Fruit fly (Drosophila melanogaster) whole organism, embryonic: ENCODE measurements around the gene CG1785.

Experiments
- Atf6 ChIP-seq: fragments of 200-800 bp; sonication (Bioruptor generic); IDR thresholded peaks from 2 replicates; pipeline ENCODE4 v1.3.6; 2022; ENCODE audit warnings: missing biosample characterization, missing genetic modification characterization
- BEAF-32 ChIP-seq: fragments of 200-800 bp; sonication (Bioruptor generic); optimal IDR thresholded peaks from 3 replicates; lab custom pipeline; 2017; ENCODE audit warnings: missing biosample characterization, missing genetic modification characterization, mild to moderate bottlenecking, moderate library complexity, missing genetic modification reagents
- CG10209 ChIP-seq: fragments of 200-800 bp; sonication (Bioruptor generic); optimal IDR thresholded peaks from 3 replicates; lab custom pipeline; 2017; ENCODE audit warnings: missing biosample characterization, mild to moderate bottlenecking, missing genetic modification characterization, missing genetic modification reagents
- CG10543 ChIP-seq: fragments of 200-800 bp; sonication (Bioruptor generic); optimal IDR thresholded peaks from 3 replicates; lab custom pipeline; 2017; ENCODE audit warnings: missing biosample characterization, mild to moderate bottlenecking, missing genetic modification characterization, moderate library complexity
- CG13424 ChIP-seq: fragments of 200-800 bp; sonication (Bioruptor generic); optimal IDR thresholded peaks from 2 replicates; lab custom pipeline; 2019; ENCODE audit warnings: missing biosample characterization, mild to moderate bottlenecking, missing genetic modification characterization, moderate library complexity
- CG13894 ChIP-seq: fragments of 200-800 bp; sonication (Bioruptor generic); optimal IDR thresholded peaks from 3 replicates; lab custom pipeline; 2018; ENCODE audit warnings: missing biosample characterization, mild to moderate bottlenecking, missing genetic modification characterization, moderate library complexity
- CG1832 ChIP-seq: fragments of 200-800 bp; sonication (Bioruptor generic); optimal IDR thresholded peaks from 2 replicates; lab custom pipeline; 2017; ENCODE audit warnings: missing biosample characterization, mild to moderate bottlenecking, missing genetic modification characterization, inconsistent platforms
- CG2116 ChIP-seq: fragments of 200-800 bp; sonication (Bioruptor generic); optimal IDR thresholded peaks from 3 replicates; lab custom pipeline; 2018; ENCODE audit warnings: missing biosample characterization, mild to moderate bottlenecking, missing genetic modification characterization
- CG30020 ChIP-seq: fragments of 200-800 bp; optimal IDR thresholded peaks from 2 replicates; lab custom pipeline; 2019; ENCODE audit warnings: missing biosample characterization, mild to moderate bottlenecking, missing genetic modification characterization, moderate library complexity
- CG34422 ChIP-seq: fragments of 200-800 bp; sonication (Bioruptor generic); IDR thresholded peaks from 3 replicates; pipeline ENCODE4 v1.3.6; 2022; ENCODE audit warnings: missing biosample characterization, missing genetic modification characterization
- CG42726 ChIP-seq: fragments of 200-800 bp; sonication (Bioruptor generic); IDR thresholded peaks from 2 replicates; pipeline ENCODE4 v1.3.6; 2022; ENCODE audit warnings: missing biosample characterization, missing genetic modification characterization; ENCODE audit not compliant: partially characterized antibody
- CG4282 ChIP-seq: fragments of 200-800 bp; sonication (Bioruptor generic); optimal IDR thresholded peaks from 2 replicates; lab custom pipeline; 2016; ENCODE audit warnings: missing biosample characterization, missing genetic modification characterization
- CG4617 ChIP-seq: fragments of 200-800 bp; sonication (Bioruptor generic); optimal IDR thresholded peaks from 3 replicates; lab custom pipeline; 2016; ENCODE audit warnings: missing biosample characterization, missing genetic modification characterization, borderline replicate concordance
- CG4707 ChIP-seq: fragments of 200-800 bp; sonication (Bioruptor generic); optimal IDR thresholded peaks from 2 replicates; lab custom pipeline; 2018; ENCODE audit warnings: missing biosample characterization, mild to moderate bottlenecking, missing genetic modification characterization, moderate library complexity
- CG4820 ChIP-seq: fragments of 200-800 bp; sonication (Bioruptor generic); optimal IDR thresholded peaks from 3 replicates; lab custom pipeline; 2016; ENCODE audit warnings: missing biosample characterization, missing genetic modification characterization
- CG5953 ChIP-seq: fragments of 200-800 bp; sonication (Bioruptor generic); IDR thresholded peaks from 2 replicates; pipeline ENCODE4 v1.3.6; 2022; ENCODE audit warnings: missing biosample characterization, missing genetic modification characterization
- CG7745 ChIP-seq: fragments of 200-800 bp; sonication (Bioruptor generic); optimal IDR thresholded peaks from 2 replicates; lab custom pipeline; 2018; ENCODE audit warnings: missing biosample characterization, mild to moderate bottlenecking, missing genetic modification characterization, moderate library complexity
- CG7839 ChIP-seq: fragments of 200-800 bp; sonication (Bioruptor generic); optimal IDR thresholded peaks from 3 replicates; lab custom pipeline; 2018; ENCODE audit warnings: missing biosample characterization, mild to moderate bottlenecking, missing genetic modification characterization, moderate library complexity
- CG8765 ChIP-seq: fragments of 200-800 bp; sonication (Bioruptor generic); IDR thresholded peaks from 2 replicates; pipeline ENCODE4 v1.3.6; 2022; ENCODE audit warnings: missing biosample characterization, missing genetic modification characterization
- Camta ChIP-seq: fragments of 200-800 bp; sonication (Bioruptor generic); optimal IDR thresholded peaks from 2 replicates; lab custom pipeline; 2016; ENCODE audit warnings: missing biosample characterization, missing genetic modification characterization
- Dbx ChIP-seq: fragments of 200-800 bp; sonication (Bioruptor generic); IDR thresholded peaks from 3 replicates; pipeline ENCODE4 v1.3.6; 2022; ENCODE audit warnings: missing biosample characterization, missing genetic modification characterization
- HLH54F ChIP-seq: fragments of 200-800 bp; sonication (Bioruptor generic); optimal IDR thresholded peaks from 3 replicates; lab custom pipeline; 2016; ENCODE audit warnings: missing biosample characterization, missing genetic modification characterization
- Lim3 ChIP-seq: fragments of 200-800 bp; sonication (Bioruptor generic); IDR thresholded peaks from 2 replicates; pipeline ENCODE4 v1.3.6; 2022; ENCODE audit warnings: missing biosample characterization, missing genetic modification characterization
- Max ChIP-seq: fragments of 200-800 bp; sonication (Bioruptor generic); optimal IDR thresholded peaks from 2 replicates; lab custom pipeline; 2016; ENCODE audit warnings: missing biosample characterization, mild to moderate bottlenecking, missing genetic modification characterization
- Myb ChIP-seq: fragments of 200-800 bp; sonication (Bioruptor generic); optimal IDR thresholded peaks from 2 replicates; lab custom pipeline; 2016; ENCODE audit warnings: missing biosample characterization, missing genetic modification characterization
- Oli ChIP-seq: fragments of 200-800 bp; sonication (Bioruptor generic); optimal IDR thresholded peaks from 2 replicates; lab custom pipeline; 2018; ENCODE audit warnings: missing biosample characterization, mild to moderate bottlenecking, missing genetic modification characterization, moderate library complexity
- Poxn ChIP-seq: fragments of 200-800 bp; sonication (Bioruptor generic); IDR thresholded peaks from 2 replicates; pipeline ENCODE4 v1.3.6; 2022; ENCODE audit warnings: missing biosample characterization, missing genetic modification characterization
- Ptx1 ChIP-seq: fragments of 200-800 bp; sonication (Bioruptor generic); IDR thresholded peaks from 2 replicates; pipeline ENCODE4 v1.3.6; 2022; ENCODE audit warnings: missing biosample characterization, missing genetic modification characterization
- Sry-δ ChIP-seq: fragments of 200-800 bp; sonication (Bioruptor generic); optimal IDR thresholded peaks from 2 replicates; lab custom pipeline; 2016; ENCODE audit warnings: missing biosample characterization, missing genetic modification characterization
- ci ChIP-seq: fragments of 200-800 bp; sonication (Bioruptor generic); IDR thresholded peaks from 3 replicates; pipeline ENCODE4 v1.3.6; 2022; ENCODE audit warnings: missing biosample characterization, missing genetic modification characterization
- emc ChIP-seq: fragments of 200-800 bp; sonication (Bioruptor generic); optimal IDR thresholded peaks from 2 replicates; lab custom pipeline; 2016; ENCODE audit warnings: missing biosample characterization, missing genetic modification characterization
- fd96Cb ChIP-seq: fragments of 200-800 bp; sonication (Bioruptor generic); optimal IDR thresholded peaks from 2 replicates; lab custom pipeline; 2018; ENCODE audit warnings: missing biosample characterization, mild to moderate bottlenecking, missing genetic modification characterization, moderate library complexity
- hbn ChIP-seq: fragments of 200-800 bp; sonication (Bioruptor generic); IDR thresholded peaks from 2 replicates; pipeline ENCODE4 v1.3.6; 2022; ENCODE audit warnings: missing biosample characterization, missing genetic modification characterization; ENCODE audit not compliant: partially characterized antibody
- jumu ChIP-seq: fragments of 200-800 bp; sonication (Bioruptor generic); optimal IDR thresholded peaks from 3 replicates; lab custom pipeline; 2016; ENCODE audit warnings: missing biosample characterization, missing genetic modification characterization
- lola ChIP-seq, 3 experiments: fragments of >200 bp in 2 of 3; fragments of 200-800 bp in 1 of 3; sonication (Bioruptor generic) in 1 of 3; optimal IDR thresholded peaks; 2 replicates each; lab custom pipeline; 2017 to 2019; ENCODE audit warnings: missing biosample characterization in 3 of 3, missing genetic modification characterization in 3 of 3, mild to moderate bottlenecking in 1 of 3, moderate library complexity in 1 of 3
- nmo ChIP-seq: fragments of 200-800 bp; sonication (Bioruptor generic); optimal IDR thresholded peaks from 2 replicates; lab custom pipeline; 2018; ENCODE audit warnings: missing biosample characterization, mild to moderate bottlenecking, missing genetic modification characterization, moderate library complexity
- otp ChIP-seq: fragments of 200-800 bp; sonication (Bioruptor generic); IDR thresholded peaks from 3 replicates; pipeline ENCODE4, ENCODE4 v1.3.6; 2022; ENCODE audit warnings: missing biosample characterization, missing genetic modification characterization
- pnt ChIP-seq: fragments of 200-800 bp; sonication (Bioruptor generic); optimal IDR thresholded peaks from 3 replicates; lab custom pipeline; 2016; ENCODE audit warnings: missing biosample characterization, missing genetic modification characterization
- ranshi ChIP-seq: fragments of 200-800 bp; sonication (Bioruptor generic); IDR thresholded peaks from 2 replicates; pipeline ENCODE4 v1.3.6; 2022; ENCODE audit warnings: missing biosample characterization, missing genetic modification characterization
- rib ChIP-seq: fragments of 200-800 bp; sonication (Bioruptor generic); IDR thresholded peaks from 2 replicates; pipeline ENCODE4 v1.3.6; 2022; ENCODE audit warnings: missing biosample characterization, missing genetic modification characterization
- run ChIP-seq: fragments of 200-800 bp; sonication (Bioruptor generic); optimal IDR thresholded peaks from 3 replicates; lab custom pipeline; 2018; ENCODE audit warnings: missing biosample characterization, mild to moderate bottlenecking, missing genetic modification characterization
- scrt ChIP-seq: fragments of 200-800 bp; sonication (Bioruptor generic); optimal IDR thresholded peaks from 2 replicates; lab custom pipeline; 2018; ENCODE audit warnings: missing biosample characterization, mild to moderate bottlenecking, missing genetic modification characterization, moderate library complexity
- sens-2 ChIP-seq: fragments of 200-800 bp; sonication (Bioruptor generic); IDR thresholded peaks from 2 replicates; pipeline ENCODE4 v1.3.6; 2022; ENCODE audit warnings: missing biosample characterization, missing genetic modification characterization
- slbo ChIP-seq: fragments of 200-800 bp; sonication (Bioruptor generic); IDR thresholded peaks from 2 replicates; pipeline ENCODE4 v1.3.6; 2022; ENCODE audit warnings: missing biosample characterization, missing genetic modification characterization
- sr ChIP-seq: fragments of 200-800 bp; sonication (Bioruptor generic); IDR thresholded peaks from 3 replicates; pipeline ENCODE4 v1.3.6; 2022; ENCODE audit warnings: missing biosample characterization, missing genetic modification characterization
- stwl ChIP-seq: fragments of 200-800 bp; sonication (Bioruptor generic); optimal IDR thresholded peaks from 3 replicates; lab custom pipeline; 2018; ENCODE audit warnings: missing biosample characterization, mild to moderate bottlenecking, missing genetic modification characterization, moderate library complexity
- twi ChIP-seq: fragments of 200-800 bp; optimal IDR thresholded peaks from 2 replicates; lab custom pipeline; 2019; ENCODE audit warnings: missing biosample characterization, mild to moderate bottlenecking, missing genetic modification characterization, moderate library complexity
- tx ChIP-seq: fragments of 200-800 bp; sonication (Bioruptor generic); optimal IDR thresholded peaks from 2 replicates; lab custom pipeline; 2016; ENCODE audit warnings: missing biosample characterization, missing genetic modification characterization
- z ChIP-seq: fragments of 200-800 bp; sonication (Bioruptor generic); IDR thresholded peaks from 3 replicates; pipeline ENCODE4 v1.3.6; 2022; ENCODE audit warnings: missing biosample characterization, missing genetic modification characterization
- zen ChIP-seq: fragments of 200-800 bp; sonication (Bioruptor generic); optimal IDR thresholded peaks from 3 replicates; lab custom pipeline; 2018; ENCODE audit warnings: missing biosample characterization, mild to moderate bottlenecking, missing genetic modification characterization, moderate library complexity

The CG1785 gene

dm6 chrX:8709234-8709843 is 5.4 kb upstream of the CG1785 start, which contains the start of gene Hexo2 (continued):
- TF ChIP-seq pnt (GFP tag; lab: Kevin White, UChicago) (peak; percentile 97), tx (GFP tag; lab: Kevin White, UChicago) (peak; percentile 90), CG4707 (GFP tag; lab: Kevin White, UChicago) (peak; percentile 86), otp (peak; percentile 96), stwl (no peak), CG42726 (GFP tag; lab: Robert Waterston, UW) (no peak), Poxn (no peak), scrt (GFP tag; lab: Kevin White, UChicago) (peak; percentile 71), Atf6 (GFP tag; lab: Robert Waterston, UW) (peak; percentile 86), run (tag; lab: Kevin White, UChicago) (peak; percentile 80), zen (tag; lab: Kevin White, UChicago) (peak; percentile 83), Max (peak; percentile 83), emc (GFP tag; lab: Kevin White, UChicago) (peak; percentile 74), sens-2 (GFP tag; lab: Robert Waterston, UW) (peak; percentile 94), HLH54F (peak; percentile 84), CG4820 (GFP tag; lab: Kevin White, UChicago) (peak; percentile 96), Sry-δ (peak; percentile 66), hbn (GFP tag; lab: Robert Waterston, UW) (no peak), z (GFP tag; lab: Robert Waterston, UW) (peak; percentile 53; the same call in 1 of the 3 replicates), CG13424 (peak; percentile 91), CG10209 (peak; percentile 91), sr (no peak; the same call in 1 of the 3 replicates), twi (peak; percentile 73), CG4282 (GFP tag; lab: Kevin White, UChicago) (peak; percentile 65), lola (GFP tag; optimal IDR thresholded peaks at IDR 0.05; lab: Kevin White, UChicago) (peak in 1 of 3 experiments; percentile 79), CG8765 (GFP tag; lab: Robert Waterston, UW) (peak; percentile 75; the same call in 1 of the 2 replicates), ci (GFP tag; lab: Robert Waterston, UW) (peak; percentile 99), CG7839 (peak; percentile 92), CG5953 (GFP tag; lab: Robert Waterston, UW) (peak; percentile 97), CG10543 (GFP tag; lab: Kevin White, UChicago) (peak; percentile 30), Lim3 (peak; percentile 83), CG30020 (tag; lab: Kevin White, UChicago) (peak; percentile 47), CG13894 (tag; lab: Kevin White, UChicago) (no peak), slbo (GFP tag; lab: Robert Waterston, UW) (peak; percentile 91), jumu (GFP tag; lab: Kevin White, UChicago) (peak; percentile 94), CG4617 (GFP tag; lab: Kevin White, UChicago) (peak; percentile 91)

- TF ChIP-seq CG1832 (no peak), twi (peak; percentile 2), Camta (GFP tag; lab: Kevin White, UChicago) (peak; percentile 13), Oli (tag; lab: Kevin White, UChicago) (no peak), CG7745 (tag; lab: Kevin White, UChicago) (no peak), Myb (GFP tag; lab: Kevin White, UChicago) (peak; percentile 38), BEAF-32 (GFP tag; lab: Kevin White, UChicago) (peak; percentile 90), nmo (GFP tag; lab: Kevin White, UChicago) (peak; percentile 46), fd96Cb (tag; lab: Kevin White, UChicago) (no peak), ranshi (no peak), CG2116 (GFP tag; lab: Kevin White, UChicago) (peak; percentile 75), CG42726 (GFP tag; lab: Robert Waterston, UW) (peak; percentile 72; the same call in 1 of the 2 replicates), rib (GFP tag; lab: Robert Waterston, UW) (0 out of 2 replicates have a peak, but pooled peaks have one; percentile 40), CG34422 (no peak), Ptx1 (peak; percentile 37; the same call in 1 of the 2 replicates), Dbx (0 out of 3 replicates have a peak, but pooled peaks have one; percentile 40), lola (GFP tag; optimal IDR thresholded peaks at IDR 0.05; lab: Kevin White, UChicago) (peak in 1 of 3 experiments; percentile 20)
Measured at dm6 chrX:8720213-8720612, 5.5 kb downstream of the CG1785 start, which contains the start of gene CG1789. CG1789 (plus strand) TSS chrX:8720520.
